Worm (Caenorhabditis elegans): Measurements from ENCODE around the gene C24H12.6.

The C24H12.6 gene

DNA sequence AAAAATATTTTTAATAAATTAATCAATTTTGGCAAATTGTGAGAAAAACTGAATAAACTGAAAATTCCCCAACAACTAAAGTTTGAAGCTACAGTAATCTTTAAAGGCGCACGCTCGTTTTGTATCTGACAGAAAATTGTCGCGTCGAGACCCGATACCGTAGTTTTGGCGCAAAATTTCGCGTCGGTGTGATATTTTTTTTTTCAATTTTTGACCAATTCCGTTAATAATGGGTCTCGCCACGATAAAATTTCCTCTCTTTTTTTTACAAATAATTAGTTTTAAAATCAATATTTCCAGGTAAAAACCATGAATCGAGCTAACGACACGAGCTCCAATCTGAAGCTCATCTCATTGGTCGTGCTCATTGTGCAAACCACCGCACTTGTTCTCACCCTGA, 30.1 kb downstream of the C24H12.6 start, which contains the start of gene nstp-4:
Gene nstp-4, plus strand, starts transcription at position 301 of the 400 bp plus-strand sequence.
- TF ChIP-seq W03F9.2 (tag; optimal IDR thresholded peaks at IDR 0.05) (no peak), him-1 (tag; optimal IDR thresholded peaks at IDR 0.05) (no peak), dao-5 (tag; optimal IDR thresholded peaks at IDR 0.05) (no peak)

- TF ChIP-seq him-1 (tag; optimal IDR thresholded peaks at IDR 0.05) (no peak), dao-5 (tag; optimal IDR thresholded peaks at IDR 0.05) (no peak), W03F9.2 (tag; optimal IDR thresholded peaks at IDR 0.05) (no peak)
These were observed 30.8 kb downstream of the C24H12.6 start for ce11 chrII:387844-388355.

DNA sequence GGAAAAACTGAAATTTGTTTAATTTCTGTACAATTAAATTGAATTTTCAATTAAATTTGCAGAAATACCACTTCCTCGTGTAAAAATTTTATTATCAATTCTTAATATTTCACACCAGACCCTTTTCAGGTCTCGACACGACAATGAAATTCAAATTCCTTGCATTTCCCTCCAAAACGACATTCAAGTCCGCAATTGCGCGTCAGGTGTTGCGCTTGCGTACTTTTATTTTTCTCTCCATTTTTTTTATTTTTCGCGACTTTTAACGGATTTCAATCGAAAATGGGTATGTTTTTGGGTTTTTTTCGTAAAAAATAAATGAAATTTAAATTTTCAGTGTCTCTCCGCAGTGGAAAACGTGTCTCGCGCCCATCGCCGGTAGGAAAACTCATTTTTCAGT, 32.7 kb downstream of the C24H12.6 start, which contains the start of gene C03H5.3:
Gene C03H5.3, plus strand, starts transcription at position 132 of the 400 bp plus-strand sequence.
- no peak for TF ChIP-seq dao-5 (tag; optimal IDR thresholded peaks at IDR 0.05)
- TF ChIP-seq him-1 (tag; optimal IDR thresholded peaks at IDR 0.05), result no peak
- no peak for TF ChIP-seq W03F9.2 (tag; optimal IDR thresholded peaks at IDR 0.05)

ce11 chrII:385258-385657, 33.4 kb downstream of the C24H12.6 start, which contains the start of gene C03H5.5:
TSS of gene C03H5.5 (minus strand) at chrII:385358.
- no peak for TF ChIP-seq W03F9.2 (tag; optimal IDR thresholded peaks at IDR 0.05)
- no peak for TF ChIP-seq dao-5 (tag; optimal IDR thresholded peaks at IDR 0.05)
- no peak for TF ChIP-seq him-1 (tag; optimal IDR thresholded peaks at IDR 0.05)

ce11 chrII:379935-380334, 38.7 kb downstream of the C24H12.6 start, which contains the start of gene C03H5.7:
TSS of gene C03H5.7 (plus strand) at chrII:380235.
- no peak for TF ChIP-seq W03F9.2 (tag; optimal IDR thresholded peaks at IDR 0.05)
- TF ChIP-seq dao-5 (tag; optimal IDR thresholded peaks at IDR 0.05), result no peak
- TF ChIP-seq him-1 (tag; optimal IDR thresholded peaks at IDR 0.05), result no peak

ce11 chrII:378351-378750, 40.3 kb downstream of the C24H12.6 start, which contains the start of gene C03H5.9:
TSS of gene C03H5.9 (plus strand) at chrII:378651.
- TF ChIP-seq dao-5 (tag; optimal IDR thresholded peaks at IDR 0.05), result no peak
- no peak for TF ChIP-seq W03F9.2 (tag; optimal IDR thresholded peaks at IDR 0.05)

DNA sequence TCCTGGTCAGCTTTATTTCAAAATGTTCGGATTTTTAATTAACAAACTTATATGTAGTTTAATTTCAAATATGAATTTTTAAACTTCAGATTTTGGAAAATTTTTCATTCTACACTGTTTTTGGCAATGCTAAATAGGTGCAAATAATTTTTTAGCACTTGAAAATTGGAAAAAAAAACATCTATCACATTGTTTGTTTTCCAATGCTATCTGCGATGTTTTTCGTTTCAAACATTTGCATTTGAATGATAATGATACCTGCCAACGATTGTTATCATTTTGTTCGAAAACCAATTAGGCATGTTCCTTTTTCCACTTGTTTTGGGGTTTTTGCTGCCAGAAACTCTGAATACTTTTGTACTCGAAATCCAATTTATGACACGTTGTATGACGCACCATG, 43.7 kb downstream of the C24H12.6 start, which contains the start of gene C03H5.4:
Gene C03H5.4, plus strand, starts transcription at position 301 of the 400 bp plus-strand sequence.
- TF ChIP-seq him-1 (tag; optimal IDR thresholded peaks at IDR 0.05) (no peak), W03F9.2 (tag; optimal IDR thresholded peaks at IDR 0.05) (no peak), dao-5 (tag; optimal IDR thresholded peaks at IDR 0.05) (no peak)

- TF ChIP-seq dao-5 (tag; optimal IDR thresholded peaks at IDR 0.05) (no peak), him-1 (tag; optimal IDR thresholded peaks at IDR 0.05) (no peak), W03F9.2 (tag; optimal IDR thresholded peaks at IDR 0.05) (no peak)
These were observed 46.4 kb downstream of the C24H12.6 start for ce11 chrII:372235-372634.

ce11 chrII:371549-371948, 47.1 kb downstream of the C24H12.6 start:
- no peak for TF ChIP-seq him-1 (tag; optimal IDR thresholded peaks at IDR 0.05)
- TF ChIP-seq dao-5 (tag; optimal IDR thresholded peaks at IDR 0.05), result no peak
- no peak for TF ChIP-seq W03F9.2 (tag; optimal IDR thresholded peaks at IDR 0.05)

DNA sequence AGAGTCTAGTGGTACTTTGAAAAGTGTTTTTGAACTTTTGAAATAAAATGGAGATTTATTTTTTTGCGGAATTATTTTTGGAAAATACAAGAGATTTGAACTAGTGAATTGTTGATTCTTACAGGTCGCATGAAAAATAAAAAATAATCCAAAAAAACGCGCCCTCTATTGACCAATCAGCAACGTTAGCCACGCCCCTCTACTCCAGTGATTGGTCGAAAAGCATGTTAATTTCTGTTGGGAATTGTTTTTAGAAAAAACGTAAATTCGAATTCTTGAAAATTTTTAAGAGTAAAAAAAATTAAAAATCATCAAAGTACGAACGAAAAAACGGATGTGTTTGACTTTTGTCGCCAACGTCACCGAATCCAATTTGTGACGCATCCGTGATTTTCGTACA, 48.3 kb downstream of the C24H12.6 start:
- no peak for TF ChIP-seq him-1 (tag; optimal IDR thresholded peaks at IDR 0.05)
- TF ChIP-seq W03F9.2 (tag; optimal IDR thresholded peaks at IDR 0.05), result no peak
- no peak for TF ChIP-seq dao-5 (tag; optimal IDR thresholded peaks at IDR 0.05)

DNA sequence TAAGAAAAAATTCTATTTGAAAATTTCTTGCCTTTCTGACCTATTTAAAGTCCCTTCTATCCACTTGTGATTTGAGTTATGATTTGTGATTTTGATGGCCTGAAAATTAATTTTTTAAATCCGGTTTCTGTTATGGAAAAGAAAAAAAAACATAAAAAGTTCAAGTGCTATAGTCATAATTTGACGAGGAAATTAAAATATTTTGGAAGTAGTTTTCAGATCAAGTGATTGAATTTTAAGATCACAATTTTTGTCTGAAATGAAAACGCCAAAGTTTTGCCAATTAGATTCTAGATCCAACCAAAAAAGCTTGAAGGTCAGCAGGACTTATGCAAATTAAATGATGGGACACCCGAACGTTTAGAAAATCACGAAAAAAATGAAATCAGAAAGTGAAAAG, 51.2 kb downstream of the C24H12.6 start, which contains the start of gene ptr-3:
Gene ptr-3, minus strand, starts transcription at position 101 of the 400 bp plus-strand sequence.
- TF ChIP-seq him-1 (tag; optimal IDR thresholded peaks at IDR 0.05) (no peak), W03F9.2 (tag; optimal IDR thresholded peaks at IDR 0.05) (no peak), dao-5 (tag; optimal IDR thresholded peaks at IDR 0.05) (no peak)

Data from whole organism, L4/young adult.